Worm (Caenorhabditis elegans) whole organism, early embryonic: ENCODE results near the gene emb-30.

ENCODE experiments used
- ama-1 ChIP-seq: fragments of 150-350 bp; optimal IDR thresholded peaks from 2 replicates; lab custom pipeline; 2014
- ceh-13 ChIP-seq: fragments of 200-800 bp; sonication (Bioruptor generic); optimal IDR thresholded peaks from 2 replicates; lab custom pipeline; 2018; ENCODE audit warnings: mild to moderate bottlenecking, missing genetic modification characterization, missing compliant biosample characterization
- ets-7 ChIP-seq: sonication (generic microtip); optimal IDR thresholded peaks from 2 replicates; lab custom pipeline; 2016; ENCODE audit warnings: missing genotype, missing genetic modification characterization, missing compliant biosample characterization
- flt-1 ChIP-seq: fragments of 200-800 bp; sonication (Bioruptor generic); IDR thresholded peaks from 2 replicates; pipeline ENCODE4 v1.3.6; 2022; ENCODE audit warnings: missing genetic modification characterization, missing compliant biosample characterization
- tbx-11 ChIP-seq: fragments of 200-800 bp; sonication (Bioruptor generic); IDR thresholded peaks from 2 replicates; pipeline ENCODE4 v1.3.6; 2022; ENCODE audit warnings: missing genetic modification characterization, missing compliant biosample characterization
- tbx-37 ChIP-seq: fragments of 200-800 bp; sonication (Bioruptor generic); conservative IDR thresholded peaks from 2 replicates; pipeline ENCODE4 v1.3.6; 2022; ENCODE audit warnings: missing genetic modification reagents, missing genetic modification characterization, missing compliant biosample characterization
- tra-4 ChIP-seq: sonication (generic microtip); optimal IDR thresholded peaks from 2 replicates; lab custom pipeline; 2017; ENCODE audit warnings: missing genetic modification characterization, missing compliant biosample characterization

- TF ChIP-seq tbx-11 (GFP tag; lab: Robert Waterston, UW) (no peak), tra-4 (no peak), flt-1 (GFP tag; lab: Robert Waterston, UW) (no peak), ama-1 (lab: Kevin White, UChicago) (no peak), ets-7 (tag; lab: Kevin White, UChicago) (no peak), tbx-37 (no peak), ceh-13 (GFP tag; lab: Kevin White, UChicago) (no peak)
These were observed 1.9 kb downstream of the emb-30 start, which contains the start of gene F54C8.1 for ce11 chrIII:9439399-9439798.
